Worm (Caenorhabditis elegans) whole organism, young adult: ENCODE measurements around the gene cku-70.

ENCODE experiments used
- C17E4.6 ChIP-seq: fragments of 200-800 bp; sonication (Bioruptor generic); IDR thresholded peaks from 2 replicates; pipeline ENCODE4 v1.3.6; 2022; ENCODE audit warnings: missing genetic modification reagents, missing genetic modification characterization, missing compliant biosample characterization
- D2030.7 ChIP-seq: fragments of 200-800 bp; sonication (Bioruptor generic); IDR thresholded peaks from 2 replicates; pipeline ENCODE4 v1.3.6; 2022; ENCODE audit warnings: missing genetic modification reagents, missing genetic modification characterization, missing compliant biosample characterization
- F33H1.4 ChIP-seq: fragments of 200-800 bp; sonication (Bioruptor generic); IDR thresholded peaks from 2 replicates; pipeline ENCODE4 v1.3.6; 2022; ENCODE audit warnings: missing genetic modification reagents, missing genetic modification characterization, missing compliant biosample characterization
- F39B2.1 ChIP-seq: fragments of 200-800 bp; sonication (Bioruptor generic); IDR thresholded peaks from 2 replicates; pipeline ENCODE4 v1.3.6; 2022; ENCODE audit warnings: missing genetic modification reagents, missing genetic modification characterization, missing compliant biosample characterization
- F55B11.4 ChIP-seq: sonication (generic microtip); optimal IDR thresholded peaks from 2 replicates; lab custom pipeline; 2016; ENCODE audit warnings: missing compliant biosample characterization, missing genetic modification characterization, borderline replicate concordance; ENCODE audit not compliant: insufficient read depth
- Y53F4B.3 ChIP-seq: fragments of 200-800 bp; sonication (Bioruptor generic); IDR thresholded peaks from 2 replicates; pipeline ENCODE4 v1.3.6; 2022; ENCODE audit warnings: missing genetic modification reagents, missing genetic modification characterization, missing compliant biosample characterization
- Y53G8AR.9 ChIP-seq: fragments of 200-800 bp; sonication (Bioruptor generic); conservative IDR thresholded peaks from 2 replicates; pipeline ENCODE4 v1.3.6; 2022; ENCODE audit warnings: missing genetic modification reagents, missing genetic modification characterization, missing compliant biosample characterization
- Y56A3A.18 ChIP-seq: fragments of 200-800 bp; sonication (Bioruptor generic); IDR thresholded peaks from 2 replicates; pipeline ENCODE4 v1.3.6; 2022; ENCODE audit warnings: missing genetic modification reagents, missing genetic modification characterization, missing compliant biosample characterization
- Y95B8A.8 ChIP-seq: fragments of 200-800 bp; sonication (Bioruptor generic); IDR thresholded peaks from 2 replicates; pipeline ENCODE4 v1.3.6; 2022; ENCODE audit warnings: missing genetic modification reagents, missing genetic modification characterization, missing compliant biosample characterization
- attf-3 ChIP-seq: fragments of 200-800 bp; sonication (Bioruptor generic); conservative IDR thresholded peaks from 2 replicates; pipeline ENCODE4 v1.3.6; 2022; ENCODE audit warnings: missing genetic modification reagents, missing genetic modification characterization, missing compliant biosample characterization
- attf-6 ChIP-seq: fragments of 200-800 bp; sonication (Bioruptor generic); IDR thresholded peaks from 2 replicates; pipeline ENCODE4 v1.3.6; 2022; ENCODE audit warnings: missing genetic modification reagents, missing genetic modification characterization, missing compliant biosample characterization
- bed-1 ChIP-seq: fragments of 200-800 bp; sonication (Bioruptor generic); IDR thresholded peaks from 2 replicates; pipeline ENCODE4 v1.3.6; 2022; ENCODE audit warnings: missing genetic modification reagents, missing genetic modification characterization, missing compliant biosample characterization
- ccch-3 ChIP-seq: fragments of 200-800 bp; sonication (Bioruptor generic); optimal IDR thresholded peaks from 2 replicates; lab custom pipeline; 2018; ENCODE audit warnings: mild to moderate bottlenecking, missing genetic modification characterization, missing compliant biosample characterization
- cebp-2 ChIP-seq: fragments of 200-800 bp; sonication (Bioruptor generic); IDR thresholded peaks from 2 replicates; pipeline ENCODE4 v1.3.6; 2022; ENCODE audit warnings: missing genetic modification characterization, missing compliant biosample characterization
- ceh-100 ChIP-seq: fragments of 200-800 bp; sonication (Bioruptor generic); IDR thresholded peaks from 2 replicates; pipeline ENCODE4 v1.3.6; 2022; ENCODE audit warnings: missing genetic modification reagents, missing genetic modification characterization, missing compliant biosample characterization
- ceh-58 ChIP-seq: fragments of 200-800 bp; sonication (Bioruptor generic); IDR thresholded peaks from 2 replicates; pipeline ENCODE4 v1.3.6; 2022; ENCODE audit warnings: missing genetic modification characterization, missing compliant biosample characterization
- ceh-91 ChIP-seq: fragments of 200-800 bp; sonication (Bioruptor generic); IDR thresholded peaks from 2 replicates; pipeline ENCODE4 v1.3.6; 2022; ENCODE audit warnings: missing genetic modification reagents, missing genetic modification characterization, missing compliant biosample characterization
- dox-1 ChIP-seq: fragments of 200-800 bp; sonication (Bioruptor generic); IDR thresholded peaks from 2 replicates; pipeline ENCODE4 v1.3.6; 2022; ENCODE audit warnings: missing genetic modification reagents, missing genetic modification characterization, missing compliant biosample characterization
- efl-1 ChIP-seq: fragments of 150-350 bp; optimal IDR thresholded peaks from 2 replicates; lab custom pipeline; 2014; ENCODE audit warnings: missing biosample characterization, missing genetic modification reagents, missing genetic modification characterization
- ekl-4 ChIP-seq: fragments of 200-800 bp; sonication (Bioruptor generic); IDR thresholded peaks from 2 replicates; pipeline ENCODE4 v1.3.6; 2022; ENCODE audit warnings: missing genetic modification reagents, missing genetic modification characterization, missing compliant biosample characterization
- hlh-12 ChIP-seq: sonication (generic microtip); optimal IDR thresholded peaks from 2 replicates; lab custom pipeline; 2016; ENCODE audit warnings: missing genetic modification characterization, missing compliant biosample characterization
- hmg-1.2 ChIP-seq: fragments of 200-800 bp; sonication (Bioruptor generic); IDR thresholded peaks from 2 replicates; pipeline ENCODE4 v1.3.6; 2022; ENCODE audit warnings: missing genetic modification reagents, missing genetic modification characterization, missing compliant biosample characterization
- hmg-20 ChIP-seq: fragments of 200-800 bp; sonication (Bioruptor generic); IDR thresholded peaks from 2 replicates; pipeline ENCODE4 v1.3.6; 2022; ENCODE audit warnings: missing genetic modification reagents, missing genetic modification characterization, missing compliant biosample characterization
- hsf-1 ChIP-seq: fragments of 200-800 bp; sonication (Bioruptor generic); IDR thresholded peaks from 2 replicates; pipeline ENCODE4 v1.3.6; 2022; ENCODE audit warnings: missing genetic modification reagents, missing genetic modification characterization, missing compliant biosample characterization
- let-607 ChIP-seq, 2 experiments: fragments of 200-800 bp in 1 of 2; sonication (Bioruptor generic) in 1 of 2; sonication (generic microtip) in 1 of 2; optimal IDR thresholded peaks; 2 replicates each; lab custom pipeline; 2016 to 2018; ENCODE audit warnings: mild to moderate bottlenecking in 2 of 2, missing compliant biosample characterization in 2 of 2, missing genetic modification characterization in 2 of 2, moderate library complexity in 2 of 2, missing genotype in 1 of 2
- lin-26 ChIP-seq: fragments of 200-800 bp; sonication (Bioruptor generic); IDR thresholded peaks from 2 replicates; pipeline ENCODE4 v1.3.6; 2022; ENCODE audit warnings: missing genetic modification reagents, missing genetic modification characterization, missing compliant biosample characterization
- lin-54 ChIP-seq: fragments of 200-800 bp; sonication (Bioruptor generic); optimal IDR thresholded peaks from 2 replicates; lab custom pipeline; 2018; ENCODE audit warnings: mild to moderate bottlenecking, missing genetic modification characterization, missing compliant biosample characterization
- lsl-1 ChIP-seq: fragments of 200-800 bp; sonication (Bioruptor generic); optimal IDR thresholded peaks from 2 replicates; lab custom pipeline; 2018; ENCODE audit warnings: mild to moderate bottlenecking, missing genetic modification characterization, moderate library complexity, missing compliant biosample characterization
- madf-3 ChIP-seq: fragments of 200-800 bp; sonication (Bioruptor generic); IDR thresholded peaks from 2 replicates; pipeline ENCODE4 v1.3.6; 2022; ENCODE audit warnings: missing genetic modification reagents, missing genetic modification characterization, missing compliant biosample characterization
- madf-6 ChIP-seq: fragments of 200-800 bp; sonication (Bioruptor generic); IDR thresholded peaks from 2 replicates; pipeline ENCODE4 v1.3.6; 2022; ENCODE audit warnings: missing genetic modification reagents, missing genetic modification characterization, missing compliant biosample characterization
- madf-8 ChIP-seq: fragments of 200-800 bp; sonication (Bioruptor generic); conservative IDR thresholded peaks from 2 replicates; pipeline ENCODE4 v1.3.6; 2022; ENCODE audit warnings: missing genetic modification reagents, missing genetic modification characterization, missing compliant biosample characterization
- mcd-1 ChIP-seq: fragments of 200-800 bp; sonication (Bioruptor generic); IDR thresholded peaks from 2 replicates; pipeline ENCODE4 v1.3.6; 2022; ENCODE audit warnings: missing genetic modification reagents, missing genetic modification characterization, missing compliant biosample characterization
- mxl-1 ChIP-seq: sonication (generic microtip); optimal IDR thresholded peaks from 2 replicates; lab custom pipeline; 2016; ENCODE audit warnings: missing genetic modification characterization, missing compliant biosample characterization
- nfyb-1 ChIP-seq: fragments of 200-800 bp; sonication (Bioruptor generic); IDR thresholded peaks from 2 replicates; pipeline ENCODE4 v1.3.6; 2022; ENCODE audit warnings: missing genetic modification reagents, missing genetic modification characterization, missing compliant biosample characterization
- nhr-120 ChIP-seq: fragments of 200-800 bp; sonication (Bioruptor generic); IDR thresholded peaks from 2 replicates; pipeline ENCODE4 v1.3.6; 2022; ENCODE audit warnings: missing genetic modification characterization, missing compliant biosample characterization
- pbrm-1 ChIP-seq: fragments of 200-800 bp; sonication (Bioruptor generic); IDR thresholded peaks from 2 replicates; pipeline ENCODE4 v1.3.6; 2022; ENCODE audit warnings: missing genetic modification reagents, missing genetic modification characterization, missing compliant biosample characterization
- rcor-1 ChIP-seq: fragments of 200-800 bp; sonication (Bioruptor generic); IDR thresholded peaks from 2 replicates; pipeline ENCODE4 v1.3.6; 2022; ENCODE audit warnings: missing genetic modification reagents, missing genetic modification characterization, missing compliant biosample characterization
- snpc-1.1 ChIP-seq: sonication (generic microtip); optimal IDR thresholded peaks from 2 replicates; lab custom pipeline; 2017; ENCODE audit warnings: missing genetic modification characterization, mild to moderate bottlenecking, missing compliant biosample characterization, antibody characterized with exemption, moderate library complexity, missing genotype, missing genetic modification reagents; ENCODE audit not compliant: insufficient read depth
- snpc-3.4 ChIP-seq: sonication (generic microtip); optimal IDR thresholded peaks from 2 replicates; lab custom pipeline; 2017; ENCODE audit warnings: missing genetic modification characterization, mild to moderate bottlenecking, missing compliant biosample characterization, antibody characterized with exemption, moderate library complexity, missing genotype, missing genetic modification reagents
- snpc-4 ChIP-seq, 5 experiments: fragments of 150-350 bp in 1 of 5; sonication (generic microtip) in 4 of 5; optimal IDR thresholded peaks; 2 replicates each; lab custom pipeline; 2014 to 2018; ENCODE audit warnings: missing genetic modification characterization in 5 of 5, missing biosample characterization in 3 of 5, antibody characterized with exemption in 2 of 5, mild to moderate bottlenecking in 2 of 5, missing compliant biosample characterization in 2 of 5, missing genotype in 2 of 5, moderate library complexity in 2 of 5, missing genetic modification reagents in 1 of 5
- tbp1 ChIP-seq: fragments of 200-800 bp; sonication (Bioruptor generic); optimal IDR thresholded peaks from 2 replicates; lab custom pipeline; 2018; ENCODE audit warnings: mild to moderate bottlenecking, missing genetic modification characterization, missing compliant biosample characterization
- xnd-1 ChIP-seq: sonication (generic microtip); optimal IDR thresholded peaks from 2 replicates; lab custom pipeline; 2016; ENCODE audit warnings: missing genotype, missing genetic modification reagents, missing genetic modification characterization, missing compliant biosample characterization
- ztf-28 ChIP-seq: fragments of 200-800 bp; sonication (Bioruptor generic); IDR thresholded peaks from 2 replicates; pipeline ENCODE4 v1.3.6; 2022; ENCODE audit warnings: missing genetic modification reagents, missing genetic modification characterization, missing compliant biosample characterization

cku-70 gene

ce11 chrIII:11118107-11118506 is 36.5 kb upstream of the cku-70 start:
- peak; percentile 22 for TF ChIP-seq madf-8 (GFP tag; lab: Robert Waterston, UW)
- TF ChIP-seq madf-3 (GFP tag; lab: Robert Waterston, UW) = peak; percentile 76
- 0 out of 2 replicates have a peak, but pooled peaks have one; percentile 73 for TF ChIP-seq Y53G8AR.9 (GFP tag; lab: Robert Waterston, UW)
- TF ChIP-seq dox-1 (GFP tag; lab: Robert Waterston, UW) = peak; percentile 61
- peak; percentile 98 for TF ChIP-seq D2030.7 (GFP tag; lab: Robert Waterston, UW)
- TF ChIP-seq Y95B8A.8 = peak; percentile 80; the same call in 1 of the 2 replicates
- peak; percentile 41 for TF ChIP-seq tbp1 (GFP tag; lab: Kevin White, UChicago)
- 0 out of 2 replicates have a peak, but pooled peaks have one; percentile 51 for TF ChIP-seq hmg-20
- TF ChIP-seq lin-54 = peak; percentile 51
- peak; percentile 86 for TF ChIP-seq madf-6 (GFP tag; lab: Robert Waterston, UW)
- 0 out of 2 replicates have a peak, but pooled peaks have one; percentile 35 for TF ChIP-seq C17E4.6 (GFP tag; lab: Robert Waterston, UW)
- TF ChIP-seq Y56A3A.18 (GFP tag; lab: Robert Waterston, UW) = 0 out of 2 replicates have a peak, but pooled peaks have one; percentile 56
- TF ChIP-seq snpc-4 (GFP tag; optimal IDR thresholded peaks at IDR 0.05; lab: Kevin White, UChicago) = peak; percentile 89
- TF ChIP-seq snpc-4 (tag; optimal IDR thresholded peaks at IDR 0.05; lab: Kevin White, UChicago) = peak; percentile 78 to 97 (median 94)
- peak; percentile 92 for TF ChIP-seq attf-6 (GFP tag; lab: Robert Waterston, UW)
- TF ChIP-seq efl-1 (GFP tag; lab: Kevin White, UChicago) = peak; percentile 39
- TF ChIP-seq ekl-4 (GFP tag; lab: Robert Waterston, UW) = peak; percentile 76; the same call in 1 of the 2 replicates
- peak; percentile 71 for TF ChIP-seq ceh-91 (GFP tag; lab: Robert Waterston, UW)
- TF ChIP-seq hsf-1 = peak; percentile 74; the same call in 1 of the 2 replicates
- peak; percentile 87 for TF ChIP-seq snpc-3.4 (tag; lab: Kevin White, UChicago)
- peak; percentile 53 for TF ChIP-seq lsl-1 (GFP tag; lab: Kevin White, UChicago)
- TF ChIP-seq pbrm-1 = peak; percentile 93
- peak; percentile 74 for TF ChIP-seq hmg-1.2 (GFP tag; lab: Robert Waterston, UW)
- TF ChIP-seq nfyb-1 (GFP tag; lab: Robert Waterston, UW) = peak; percentile 71
- 0 out of 2 replicates have a peak, but pooled peaks have one; percentile 11 for TF ChIP-seq attf-3
- TF ChIP-seq ztf-28 (GFP tag; lab: Robert Waterston, UW) = 0 out of 2 replicates have a peak, but pooled peaks have one; percentile 6
- peak; percentile 49; the same call in 1 of the 2 replicates for TF ChIP-seq lin-26 (GFP tag; lab: Robert Waterston, UW)
- TF ChIP-seq ceh-100 (GFP tag; lab: Robert Waterston, UW) = peak; percentile 87
- peak; percentile 41 for TF ChIP-seq xnd-1
- peak; percentile 53 for TF ChIP-seq F33H1.4 (GFP tag; lab: Robert Waterston, UW)
- TF ChIP-seq mcd-1 (GFP tag; lab: Robert Waterston, UW) = peak; percentile 72
- peak; percentile 91 for TF ChIP-seq snpc-1.1 (tag; lab: Kevin White, UChicago)
- TF ChIP-seq rcor-1 (GFP tag; lab: Robert Waterston, UW) = peak; percentile 83
- TF ChIP-seq F39B2.1 (GFP tag; lab: Robert Waterston, UW) = peak; percentile 56; the same call in 1 of the 2 replicates
- TF ChIP-seq ceh-58 (GFP tag; lab: Robert Waterston, UW) = 0 out of 2 replicates have a peak, but pooled peaks have one; percentile 21
- 0 out of 2 replicates have a peak, but pooled peaks have one; percentile 19 for TF ChIP-seq Y53F4B.3 (GFP tag; lab: Robert Waterston, UW)

ce11 chrIII:11119176-11119853 is 35.3 kb upstream of the cku-70 start, which contains the start of the genes sup-35 and Y48A6C.4:
sup-35 (minus strand) TSS chrIII:11119226.
Y48A6C.4 (plus strand) TSS chrIII:11119803.
- no peak for TF ChIP-seq mxl-1 (tag; lab: Kevin White, UChicago)
- TF ChIP-seq ccch-3 = no peak
- TF ChIP-seq let-607 (tag; optimal IDR thresholded peaks at IDR 0.05; lab: Kevin White, UChicago) = peak in 1 of 2 experiments; percentile 23
- no peak for TF ChIP-seq F55B11.4
- peak; percentile 90 for TF ChIP-seq lin-54
- no peak for TF ChIP-seq nfyb-1 (GFP tag; lab: Robert Waterston, UW)
- TF ChIP-seq mcd-1 (GFP tag; lab: Robert Waterston, UW) = peak; percentile 92
- TF ChIP-seq snpc-4 (GFP tag; optimal IDR thresholded peaks at IDR 0.05; lab: Kevin White, UChicago) = no peak
- peak in 3 of 4 experiments; percentile 32 to 77 (median 73) for TF ChIP-seq snpc-4 (tag; optimal IDR thresholded peaks at IDR 0.05; lab: Kevin White, UChicago)
- peak; percentile 71 for TF ChIP-seq snpc-3.4 (tag; lab: Kevin White, UChicago)
- TF ChIP-seq hlh-12 (tag; lab: Kevin White, UChicago) = no peak
- peak; percentile 45; the same call in 1 of the 2 replicates for TF ChIP-seq F33H1.4 (GFP tag; lab: Robert Waterston, UW)
- no peak for TF ChIP-seq ceh-58 (GFP tag; lab: Robert Waterston, UW)
- TF ChIP-seq ceh-100 (GFP tag; lab: Robert Waterston, UW) = peak; percentile 97
- no peak for TF ChIP-seq bed-1 (GFP tag; lab: Robert Waterston, UW)
- peak; percentile 53; the same call in 1 of the 2 replicates for TF ChIP-seq rcor-1 (GFP tag; lab: Robert Waterston, UW)
- no peak for TF ChIP-seq cebp-2
- TF ChIP-seq nhr-120 (GFP tag; lab: Robert Waterston, UW) = no peak
